In genomic region chr3R:14706860-14707259, dm6 we compare ENCODE assay signal across 1 fruit fly cellular context.
A peak's percentile ranks its signal among the peaks of the same experiment; 100 is the strongest.
TF ChIP-seq lines count a peak whose summit lies in the region.

No protein-coding gene starts in this region.

TF ChIP-seq in whole organism, embryonic, 481 proteins besides CTCF, POLR2A, EP300 and RAD21 (continued from another document and continues in another):
- TF ChIP-seq oc (tag; optimal IDR thresholded peaks at IDR 0.05; lab: Kevin White, UChicago) (no peak), CG3838 (GFP tag; optimal IDR thresholded peaks at IDR 0.05; lab: Kevin White, UChicago) (no peak), CG4360 (GFP tag; IDR thresholded peaks at IDR 0.05; lab: Robert Waterston, UW) (no peak), NFAT (GFP tag; IDR thresholded peaks at IDR 0.05; lab: Robert Waterston, UW) (peak; percentile 77), Atf3 (GFP tag; optimal IDR thresholded peaks at IDR 0.05; lab: Kevin White, UChicago) (peak; percentile 19), bbx (GFP tag; IDR thresholded peaks at IDR 0.05; lab: Robert Waterston, UW; ENCODE audit: partially characterized antibody) (peak; percentile 40; the same call in 1 of the 2 replicates), Optix (GFP tag; IDR thresholded peaks at IDR 0.05; lab: Robert Waterston, UW) (peak; percentile 71), CG18764 (GFP tag; optimal IDR thresholded peaks at IDR 0.05; lab: Kevin White, UChicago) (no peak), fd96Cb (tag; optimal IDR thresholded peaks at IDR 0.05; lab: Kevin White, UChicago) (peak; percentile 40), CG43689 (GFP tag; IDR thresholded peaks at IDR 0.05; lab: Robert Waterston, UW) (no peak; the same call in 1 of the 2 replicates), CG1647 (GFP tag; optimal IDR thresholded peaks at IDR 0.05; lab: Kevin White, UChicago) (peak; percentile 41), Eip74EF (GFP tag; optimal IDR thresholded peaks at IDR 0.05; lab: Kevin White, UChicago) (no peak), Sry-β (GFP tag; optimal IDR thresholded peaks at IDR 0.05; lab: Kevin White, UChicago) (no peak), CG6272 (GFP tag; IDR thresholded peaks at IDR 0.05; lab: Robert Waterston, UW) (no peak), crp (GFP tag; optimal IDR thresholded peaks at IDR 0.05; lab: Kevin White, UChicago) (no peak), CG3065 (GFP tag; optimal IDR thresholded peaks at IDR 0.05; lab: Kevin White, UChicago) (no peak), Dip2 (GFP tag; IDR thresholded peaks at IDR 0.05; lab: Robert Waterston, UW) (no peak), ato (GFP tag; IDR thresholded peaks at IDR 0.05; lab: Robert Waterston, UW; ENCODE audit: partially characterized antibody) (peak; percentile 52; the same call in 1 of the 2 replicates), corto (GFP tag; optimal IDR thresholded peaks at IDR 0.05; lab: Kevin White, UChicago) (no peak), inv (GFP tag; IDR thresholded peaks at IDR 0.05; lab: Robert Waterston, UW; ENCODE audit: partially characterized antibody) (peak; percentile 47; the same call in 1 of the 2 replicates), lab (GFP tag; optimal IDR thresholded peaks at IDR 0.05; lab: Kevin White, UChicago) (peak; percentile 64), CG12219 (GFP tag; optimal IDR thresholded peaks at IDR 0.05; lab: Kevin White, UChicago) (peak; percentile 25), Mes4 (GFP tag; optimal IDR thresholded peaks at IDR 0.05; lab: Kevin White, UChicago) (peak; percentile 34), da (GFP tag; optimal IDR thresholded peaks at IDR 0.05; lab: Kevin White, UChicago) (no peak), Atf-2 (GFP tag; optimal IDR thresholded peaks at IDR 0.05; lab: Kevin White, UChicago) (peak; percentile 12), sqz (GFP tag; optimal IDR thresholded peaks at IDR 0.05; lab: Kevin White, UChicago) (no peak), HmgD (GFP tag; optimal IDR thresholded peaks at IDR 0.05; lab: Kevin White, UChicago) (no peak), jing (GFP tag; optimal IDR thresholded peaks at IDR 0.05; lab: Kevin White, UChicago) (peak; percentile 13), row (GFP tag; IDR thresholded peaks at IDR 0.05; lab: Robert Waterston, UW) (peak; percentile 78), CG12236 (GFP tag; optimal IDR thresholded peaks at IDR 0.05; lab: Kevin White, UChicago) (peak; percentile 10), scrt (GFP tag; optimal IDR thresholded peaks at IDR 0.05; lab: Kevin White, UChicago) (no peak), twi (tag; optimal IDR thresholded peaks at IDR 0.05; lab: Kevin White, UChicago) (no peak), danr (GFP tag; IDR thresholded peaks at IDR 0.05; lab: Robert Waterston, UW) (peak; percentile 33; the same call in 1 of the 2 replicates), Hr78 (GFP tag; optimal IDR thresholded peaks at IDR 0.05; lab: Kevin White, UChicago) (no peak), pros (GFP tag; optimal IDR thresholded peaks at IDR 0.05; lab: Kevin White, UChicago) (no peak), NC2β (GFP tag; optimal IDR thresholded peaks at IDR 0.05; lab: Kevin White, UChicago) (no peak), gro (GFP tag; optimal IDR thresholded peaks at IDR 0.05; lab: Kevin White, UChicago) (peak; percentile 68), Bgb (GFP tag; IDR thresholded peaks at IDR 0.05; lab: Robert Waterston, UW; ENCODE audit: partially characterized antibody) (peak; percentile 69), ac (GFP tag; optimal IDR thresholded peaks at IDR 0.05; lab: Kevin White, UChicago) (no peak), odd (GFP tag; optimal IDR thresholded peaks at IDR 0.05; lab: Kevin White, UChicago) (no peak), Spps (tag; optimal IDR thresholded peaks at IDR 0.05; lab: Kevin White, UChicago) (no peak), Hand (GFP tag; optimal IDR thresholded peaks at IDR 0.05; lab: Kevin White, UChicago) (no peak), CG17802 (tag; optimal IDR thresholded peaks at IDR 0.05; lab: Kevin White, UChicago) (no peak), Oli (tag; optimal IDR thresholded peaks at IDR 0.05; lab: Kevin White, UChicago) (peak; percentile 48), otp (GFP tag; IDR thresholded peaks at IDR 0.05; lab: Robert Waterston, UW) (peak; percentile 70; the same call in 2 of the 3 replicates), CG18011 (GFP tag; optimal IDR thresholded peaks at IDR 0.05; lab: Kevin White, UChicago) (no peak), CG2116 (GFP tag; optimal IDR thresholded peaks at IDR 0.05; lab: Kevin White, UChicago) (no peak), CG1233 (GFP tag; optimal IDR thresholded peaks at IDR 0.05; lab: Kevin White, UChicago) (no peak), CG13775 (GFP tag; optimal IDR thresholded peaks at IDR 0.05; lab: Kevin White, UChicago) (peak; percentile 22), CG6765 (GFP tag; optimal IDR thresholded peaks at IDR 0.05; lab: Kevin White, UChicago) (no peak), dmrt99B (tag; optimal IDR thresholded peaks at IDR 0.05; lab: Kevin White, UChicago) (peak; percentile 74), CG32767 (GFP tag; IDR thresholded peaks at IDR 0.05; lab: Robert Waterston, UW) (peak; percentile 50; the same call in 1 of the 2 replicates), CG15269 (tag; optimal IDR thresholded peaks at IDR 0.05; lab: Kevin White, UChicago) (peak; percentile 65), CG1792 (GFP tag; optimal IDR thresholded peaks at IDR 0.05; lab: Kevin White, UChicago) (peak; percentile 44), CG1529 (GFP tag; optimal IDR thresholded peaks at IDR 0.05; lab: Kevin White, UChicago) (no peak), CG10543 (GFP tag; optimal IDR thresholded peaks at IDR 0.05; lab: Kevin White, UChicago) (no peak), CG9797 (GFP tag; optimal IDR thresholded peaks at IDR 0.05; lab: Kevin White, UChicago) (no peak), Dll (GFP tag; IDR thresholded peaks at IDR 0.05; lab: Robert Waterston, UW; ENCODE audit: partially characterized antibody) (peak; percentile 60; the same call in 2 of the 4 replicates), CG30403 (GFP tag; optimal IDR thresholded peaks at IDR 0.05; lab: Kevin White, UChicago) (peak; percentile 42), H15 (GFP tag; IDR thresholded peaks at IDR 0.05; lab: Robert Waterston, UW) (0 out of 3 replicates have a peak, but pooled peaks have one; percentile 51), Chrac-16 (GFP tag; optimal IDR thresholded peaks at IDR 0.05; lab: Kevin White, UChicago) (peak; percentile 45), Xbp1 (GFP tag; optimal IDR thresholded peaks at IDR 0.05; lab: Kevin White, UChicago) (peak; percentile 53), CG34376 (GFP tag; optimal IDR thresholded peaks at IDR 0.05; lab: Kevin White, UChicago) (no peak), slp2 (GFP tag; optimal IDR thresholded peaks at IDR 0.05; lab: Kevin White, UChicago) (no peak), CHES-1-like (GFP tag; optimal IDR thresholded peaks at IDR 0.05; lab: Kevin White, UChicago) (peak; percentile 28), grn (GFP tag; optimal IDR thresholded peaks at IDR 0.05; lab: Kevin White, UChicago) (no peak), Antp (GFP tag; optimal IDR thresholded peaks at IDR 0.05; lab: Kevin White, UChicago) (peak; percentile 43), ab (GFP tag; optimal IDR thresholded peaks at IDR 0.05; lab: Kevin White, UChicago) (peak; percentile 20), aop (GFP tag; IDR thresholded peaks at IDR 0.05; lab: Robert Waterston, UW) (peak; percentile 46; the same call in 1 of the 2 replicates), gsb-n (tag; optimal IDR thresholded peaks at IDR 0.05; lab: Kevin White, UChicago) (no peak), dan (GFP tag; IDR thresholded peaks at IDR 0.05; lab: Robert Waterston, UW) (no peak), dm (GFP tag; optimal IDR thresholded peaks at IDR 0.05; lab: Kevin White, UChicago) (no peak), br (optimal IDR thresholded peaks at IDR 0.05; lab: Kevin White, UChicago) (no peak), bsh (GFP tag; optimal IDR thresholded peaks at IDR 0.05; lab: Kevin White, UChicago) (peak in 1 of 2 experiments; percentile 34), CG7357 (GFP tag; IDR thresholded peaks at IDR 0.05; lab: Robert Waterston, UW) (peak; percentile 64; the same call in 2 of the 3 replicates), CG10959 (GFP tag; IDR thresholded peaks at IDR 0.05; lab: Robert Waterston, UW) (no peak), vvl (GFP tag; IDR thresholded peaks at IDR 0.05; lab: Robert Waterston, UW) (peak; percentile 62; the same call in 1 of the 2 replicates), Sry-δ (GFP tag; optimal IDR thresholded peaks at IDR 0.05; lab: Kevin White, UChicago) (peak; percentile 8), CG11695 (GFP tag; IDR thresholded peaks at IDR 0.05; lab: Robert Waterston, UW) (peak; percentile 67), CG14667 (GFP tag; IDR thresholded peaks at IDR 0.05; lab: Robert Waterston, UW) (0 out of 2 replicates have a peak, but pooled peaks have one; percentile 22), crol (GFP tag; IDR thresholded peaks at IDR 0.05; lab: Robert Waterston, UW) (0 out of 2 replicates have a peak, but pooled peaks have one; percentile 17), MBD-R2 (GFP tag; IDR thresholded peaks at IDR 0.05; lab: Robert Waterston, UW) (peak; percentile 47; the same call in 1 of the 2 replicates), Elba2 (GFP tag; optimal IDR thresholded peaks at IDR 0.05; lab: Kevin White, UChicago) (no peak), chm (GFP tag; IDR thresholded peaks at IDR 0.05; lab: Robert Waterston, UW) (0 out of 2 replicates have a peak, but pooled peaks have one; percentile 17), Hmx (GFP tag; optimal IDR thresholded peaks at IDR 0.05; lab: Kevin White, UChicago) (no peak), Camta (GFP tag; optimal IDR thresholded peaks at IDR 0.05; lab: Kevin White, UChicago) (peak; percentile 31), Drgx (GFP tag; IDR thresholded peaks at IDR 0.05; lab: Robert Waterston, UW) (peak; percentile 79), CG7839 (tag; optimal IDR thresholded peaks at IDR 0.05; lab: Kevin White, UChicago) (peak; percentile 68), CG8359 (GFP tag; optimal IDR thresholded peaks at IDR 0.05; lab: Kevin White, UChicago; ENCODE audit: borderline replicate concordance) (no peak), CG10267 (tag; optimal IDR thresholded peaks at IDR 0.05; lab: Kevin White, UChicago) (no peak), CG10431 (GFP tag; optimal IDR thresholded peaks at IDR 0.05; lab: Kevin White, UChicago) (no peak), CG4820 (GFP tag; optimal IDR thresholded peaks at IDR 0.05; lab: Kevin White, UChicago) (peak; percentile 16), Awh (GFP tag; IDR thresholded peaks at IDR 0.05; lab: Robert Waterston, UW) (peak; percentile 63), slou (GFP tag; optimal IDR thresholded peaks at IDR 0.05; lab: Kevin White, UChicago) (no peak), gcm2 (GFP tag; optimal IDR thresholded peaks at IDR 0.05; lab: Kevin White, UChicago) (no peak), disco-r (GFP tag; optimal IDR thresholded peaks at IDR 0.05; lab: Kevin White, UChicago) (no peak), cg (GFP tag; optimal IDR thresholded peaks at IDR 0.05; lab: Kevin White, UChicago) (no peak), sug (tag; optimal IDR thresholded peaks at IDR 0.05; lab: Kevin White, UChicago) (no peak), Dek (tag; optimal IDR thresholded peaks at IDR 0.05; lab: Kevin White, UChicago) (peak; percentile 21), zen (tag; optimal IDR thresholded peaks at IDR 0.05; lab: Kevin White, UChicago) (no peak), ranshi (GFP tag; IDR thresholded peaks at IDR 0.05; lab: Robert Waterston, UW) (peak; percentile 51), Sox102F (GFP tag; optimal IDR thresholded peaks at IDR 0.05; lab: Kevin White, UChicago) (peak; percentile 61), Dfd (GFP tag; optimal IDR thresholded peaks at IDR 0.05; lab: Kevin White, UChicago) (no peak), CG34224 (GFP tag; IDR thresholded peaks at IDR 0.05; lab: Robert Waterston, UW; ENCODE audit: partially characterized antibody) (peak; percentile 73), cwo (GFP tag; optimal IDR thresholded peaks at IDR 0.05; lab: Kevin White, UChicago) (peak; percentile 31), C15 (GFP tag; IDR thresholded peaks at IDR 0.05; lab: Robert Waterston, UW) (no peak), psq (GFP tag; optimal IDR thresholded peaks at IDR 0.05; lab: Kevin White, UChicago) (no peak), CG8089 (GFP tag; optimal IDR thresholded peaks at IDR 0.05; lab: Kevin White, UChicago) (peak; percentile 19), Scr (GFP tag; IDR thresholded peaks at IDR 0.05; lab: Robert Waterston, UW; ENCODE audit: partially characterized antibody) (peak; percentile 57), Aef1 (GFP tag; IDR thresholded peaks at IDR 0.05; lab: Robert Waterston, UW) (peak; percentile 72), CG18476 (GFP tag; optimal IDR thresholded peaks at IDR 0.05; lab: Kevin White, UChicago) (no peak), grau (tag; optimal IDR thresholded peaks at IDR 0.05; lab: Kevin White, UChicago) (peak; percentile 51), salm (tag; optimal IDR thresholded peaks at IDR 0.05; lab: Kevin White, UChicago) (no peak), CG7987 (GFP tag; optimal IDR thresholded peaks at IDR 0.05; lab: Kevin White, UChicago) (no peak), phol (tag; optimal IDR thresholded peaks at IDR 0.05; lab: Kevin White, UChicago) (peak; percentile 48), CG4854 (GFP tag; optimal IDR thresholded peaks at IDR 0.05; lab: Kevin White, UChicago) (peak; percentile 11), GATAe (GFP tag; conservative IDR thresholded peaks at IDR 0.05; lab: Robert Waterston, UW) (no peak), sisA (GFP tag; IDR thresholded peaks at IDR 0.05; lab: Robert Waterston, UW) (peak; percentile 72), seq (GFP tag; IDR thresholded peaks at IDR 0.05; lab: Robert Waterston, UW) (peak; percentile 63), abd-A (tag; optimal IDR thresholded peaks at IDR 0.05; lab: Kevin White, UChicago) (no peak), ems (GFP tag; optimal IDR thresholded peaks at IDR 0.05; lab: Kevin White, UChicago) (peak; percentile 41), ci (GFP tag; IDR thresholded peaks at IDR 0.05; lab: Robert Waterston, UW) (peak; percentile 80), Ptx1 (GFP tag; IDR thresholded peaks at IDR 0.05; lab: Robert Waterston, UW) (peak; percentile 80), Gsc (GFP tag; IDR thresholded peaks at IDR 0.05; lab: Robert Waterston, UW) (no peak), CG13894 (tag; optimal IDR thresholded peaks at IDR 0.05; lab: Kevin White, UChicago) (no peak), HLHmδ (GFP tag; optimal IDR thresholded peaks at IDR 0.05; lab: Kevin White, UChicago) (no peak), CG16815 (GFP tag; optimal IDR thresholded peaks at IDR 0.05; lab: Kevin White, UChicago) (no peak), PHDP (tag; optimal IDR thresholded peaks at IDR 0.05; lab: Kevin White, UChicago) (peak; percentile 63), bowl (GFP tag; IDR thresholded peaks at IDR 0.05; lab: Robert Waterston, UW) (0 out of 2 replicates have a peak, but pooled peaks have one; percentile 52), CG10654 (GFP tag; optimal IDR thresholded peaks at IDR 0.05; lab: Kevin White, UChicago) (no peak), lola (GFP tag; optimal IDR thresholded peaks at IDR 0.05; lab: Kevin White, UChicago) (no peak)
